Worm (Caenorhabditis elegans) whole organism, L1 larva: Measurements from ENCODE around the gene E02H9.13.
A peak's percentile ranks its signal among the peaks of the same experiment; 100 is the strongest.

Source experiments
- C16A3.4 ChIP-seq: fragments of 150-350 bp; optimal IDR thresholded peaks from 2 replicates; lab custom pipeline; 2014; ENCODE audit warnings: missing biosample characterization, missing genetic modification characterization
- C34B4.2 ChIP-seq: sonication (generic microtip); optimal IDR thresholded peaks from 2 replicates; lab custom pipeline; 2017; ENCODE audit warnings: mild to moderate bottlenecking, missing genetic modification characterization, missing compliant biosample characterization
- aha-1 ChIP-seq: fragments of 150-350 bp; optimal IDR thresholded peaks from 2 replicates; lab custom pipeline; 2014; ENCODE audit warnings: missing biosample characterization, missing genetic modification characterization
- alr-1 ChIP-seq: fragments of 200-800 bp; sonication (Bioruptor generic); optimal IDR thresholded peaks from 2 replicates; lab custom pipeline; 2018; ENCODE audit warnings: borderline replicate concordance, mild to moderate bottlenecking, missing genetic modification characterization, missing compliant biosample characterization
- aly-2 ChIP-seq: fragments of 150-350 bp; optimal IDR thresholded peaks from 2 replicates; lab custom pipeline; 2014; ENCODE audit warnings: missing biosample characterization, missing genetic modification characterization
- ama-1 ChIP-seq: fragments of 150-350 bp; optimal IDR thresholded peaks from 2 replicates; lab custom pipeline; 2014
- ceh-8 ChIP-seq: fragments of 200-800 bp; sonication (Bioruptor generic); optimal IDR thresholded peaks from 2 replicates; lab custom pipeline; 2018; ENCODE audit warnings: mild to moderate bottlenecking, missing genetic modification characterization, moderate library complexity, missing compliant biosample characterization
- ceh-82 ChIP-seq, 3 experiments: fragments of 150-350 bp in 1 of 3; sonication (generic microtip) in 2 of 3; optimal IDR thresholded peaks; 2 replicates each; lab custom pipeline; 2014 to 2017; ENCODE audit warnings: missing biosample characterization in 3 of 3, missing genetic modification characterization in 3 of 3
- ceh-88 ChIP-seq: fragments of 200-800 bp; sonication (Bioruptor generic); IDR thresholded peaks from 2 replicates; pipeline ENCODE4 v1.3.6; 2022; ENCODE audit warnings: missing genetic modification characterization, missing compliant biosample characterization
- dpl-1 ChIP-seq, 3 experiments: fragments of 150-350 bp in 2 of 3; sonication (generic microtip) in 1 of 3; optimal IDR thresholded peaks; 2 replicates each; lab custom pipeline; 2014 to 2017; ENCODE audit warnings: missing biosample characterization in 3 of 3, missing genetic modification characterization in 3 of 3, missing genetic modification reagents in 3 of 3
- egl-13 ChIP-seq: sonication (generic microtip); optimal IDR thresholded peaks from 2 replicates; lab custom pipeline; 2016; ENCODE audit warnings: missing genotype, missing genetic modification reagents, missing genetic modification characterization, missing compliant biosample characterization
- elt-2 ChIP-seq: sonication (generic microtip); optimal IDR thresholded peaks from 2 replicates; lab custom pipeline; 2016; ENCODE audit warnings: missing genetic modification characterization, mild to moderate bottlenecking, inconsistent platforms, missing compliant biosample characterization, missing genetic modification reagents
- elt-3 ChIP-seq, 6 experiments: fragments of 150-350 bp in 1 of 6; sonication (generic microtip); optimal IDR thresholded peaks; 2 replicates each; lab custom pipeline; 2017 to 2018; ENCODE audit warnings: missing biosample characterization in 6 of 6, missing genetic modification characterization in 6 of 6, inconsistent platforms in 1 of 6
- fkh-10 ChIP-seq: sonication (generic microtip); optimal IDR thresholded peaks from 2 replicates; lab custom pipeline; 2017; ENCODE audit warnings: missing biosample characterization, missing genetic modification reagents, missing genetic modification characterization
- grh-1 ChIP-seq: fragments of 200-800 bp; sonication (Bioruptor generic); IDR thresholded peaks from 2 replicates; pipeline ENCODE4 v1.3.6; 2022; ENCODE audit warnings: missing genetic modification reagents, missing genetic modification characterization, missing compliant biosample characterization
- hlh-17 ChIP-seq: fragments of 200-800 bp; sonication (Bioruptor generic); optimal IDR thresholded peaks from 2 replicates; lab custom pipeline; 2018; ENCODE audit warnings: missing genetic modification characterization, mild to moderate bottlenecking, missing compliant biosample characterization, moderate library complexity, borderline replicate concordance
- hlh-4 ChIP-seq: sonication (generic microtip); optimal IDR thresholded peaks from 2 replicates; lab custom pipeline; 2016; ENCODE audit warnings: mild to moderate bottlenecking, missing genetic modification characterization, missing compliant biosample characterization
- hpl-2 ChIP-seq: fragments of 150-350 bp; optimal IDR thresholded peaks from 2 replicates; lab custom pipeline; 2014; ENCODE audit warnings: missing biosample characterization, missing genetic modification reagents, missing genetic modification characterization
- irx-1 ChIP-seq: sonication (generic microtip); optimal IDR thresholded peaks from 2 replicates; lab custom pipeline; 2016; ENCODE audit warnings: missing genetic modification characterization, missing compliant biosample characterization
- lin-15B ChIP-seq: fragments of 150-350 bp; sonication (generic microtip); optimal IDR thresholded peaks from 3 replicates; lab custom pipeline; 2014; ENCODE audit warnings: missing biosample characterization, missing genetic modification characterization
- lin-35 ChIP-seq, 2 experiments: fragments of 150-350 bp; optimal IDR thresholded peaks; 2 replicates each; lab custom pipeline; 2014; ENCODE audit warnings: missing biosample characterization in 2 of 2, missing genetic modification characterization in 2 of 2, missing genetic modification reagents in 2 of 2
- lir-3 ChIP-seq: sonication (generic microtip); optimal IDR thresholded peaks from 2 replicates; lab custom pipeline; 2016; ENCODE audit warnings: mild to moderate bottlenecking, missing genetic modification characterization, moderate library complexity, missing compliant biosample characterization; ENCODE audit not compliant: poor library complexity
- lsy-2 ChIP-seq, 2 experiments: fragments of 150-350 bp; optimal IDR thresholded peaks; 2 replicates each; lab custom pipeline; 2014; ENCODE audit warnings: missing biosample characterization in 2 of 2, missing genetic modification characterization in 2 of 2
- mab-9 ChIP-seq: fragments of 200-800 bp; sonication (Bioruptor generic); IDR thresholded peaks from 2 replicates; pipeline ENCODE4 v1.3.6; 2022; ENCODE audit warnings: missing genetic modification reagents, missing genetic modification characterization, missing compliant biosample characterization
- mef-2 ChIP-seq: fragments of 150-350 bp; optimal IDR thresholded peaks from 2 replicates; lab custom pipeline; 2014; ENCODE audit warnings: missing biosample characterization, missing genetic modification characterization
- nhr-11 ChIP-seq: fragments of 150-350 bp; optimal IDR thresholded peaks from 2 replicates; lab custom pipeline; 2014; ENCODE audit warnings: missing biosample characterization, missing genetic modification characterization
- nhr-19 ChIP-seq: fragments of 200-800 bp; sonication (Bioruptor generic); conservative IDR thresholded peaks from 2 replicates; pipeline ENCODE4 v1.3.6; 2022; ENCODE audit warnings: missing genetic modification characterization, missing compliant biosample characterization
- nhr-237 ChIP-seq: fragments of 150-350 bp; optimal IDR thresholded peaks from 2 replicates; lab custom pipeline; 2014; ENCODE audit warnings: missing biosample characterization, missing genetic modification characterization
- nhr-28 ChIP-seq: fragments of 150-350 bp; optimal IDR thresholded peaks from 2 replicates; lab custom pipeline; 2014; ENCODE audit warnings: missing biosample characterization, missing genetic modification characterization
- nhr-47 ChIP-seq: sonication (generic microtip); optimal IDR thresholded peaks from 2 replicates; lab custom pipeline; 2016; ENCODE audit warnings: mild to moderate bottlenecking, missing genetic modification characterization, moderate library complexity, missing compliant biosample characterization
- nhr-77 ChIP-seq: fragments of 150-350 bp; optimal IDR thresholded peaks from 2 replicates; lab custom pipeline; 2014; ENCODE audit warnings: missing biosample characterization, missing genetic modification characterization
- nhr-85 ChIP-seq: sonication (generic microtip); peaks from one replicate; lab custom pipeline; 2016; ENCODE audit warnings: missing genetic modification characterization, inconsistent platforms, missing compliant biosample characterization
- nhr-90 ChIP-seq: sonication (generic microtip); optimal IDR thresholded peaks from 2 replicates; lab custom pipeline; 2016; ENCODE audit warnings: mild to moderate bottlenecking, missing genetic modification characterization, missing compliant biosample characterization; ENCODE audit not compliant: poor library complexity
- pag-3 ChIP-seq: sonication (generic microtip); optimal IDR thresholded peaks from 2 replicates; lab custom pipeline; 2017; ENCODE audit warnings: missing genetic modification characterization, mild to moderate bottlenecking, missing compliant biosample characterization, antibody characterized with exemption, borderline replicate concordance; ENCODE audit not compliant: insufficient read depth
- pax-3 ChIP-seq: fragments of 200-800 bp; sonication (Bioruptor generic); optimal IDR thresholded peaks from 2 replicates; lab custom pipeline; 2018; ENCODE audit warnings: mild to moderate bottlenecking, missing genetic modification characterization, moderate library complexity, missing compliant biosample characterization
- rnt-1 ChIP-seq: sonication (generic microtip); optimal IDR thresholded peaks from 2 replicates; lab custom pipeline; 2016; ENCODE audit warnings: mild to moderate bottlenecking, missing genetic modification characterization, moderate library complexity, missing compliant biosample characterization
- skn-1 ChIP-seq: fragments of 150-350 bp; optimal IDR thresholded peaks from 2 replicates; lab custom pipeline; 2014; ENCODE audit warnings: missing biosample characterization, missing genetic modification characterization
- snpc-4 ChIP-seq: fragments of 150-350 bp; optimal IDR thresholded peaks from 2 replicates; lab custom pipeline; 2014; ENCODE audit warnings: missing biosample characterization, missing genetic modification characterization
- snu-23 ChIP-seq: sonication (generic microtip); optimal IDR thresholded peaks from 2 replicates; lab custom pipeline; 2016; ENCODE audit warnings: missing genetic modification characterization, missing compliant biosample characterization
- sox-4 ChIP-seq: sonication (generic microtip); optimal IDR thresholded peaks from 2 replicates; lab custom pipeline; 2016; ENCODE audit warnings: missing genetic modification characterization, missing compliant biosample characterization
- unc-130 ChIP-seq: fragments of 150-350 bp; optimal IDR thresholded peaks from 2 replicates; lab custom pipeline; 2017; ENCODE audit warnings: missing biosample characterization, missing genetic modification characterization, inconsistent platforms
- unc-30 ChIP-seq: sonication (generic microtip); optimal IDR thresholded peaks from 2 replicates; lab custom pipeline; 2017; ENCODE audit warnings: missing biosample characterization, missing genetic modification characterization
- unc-86 ChIP-seq: sonication (generic microtip); optimal IDR thresholded peaks from 2 replicates; lab custom pipeline; 2016; ENCODE audit warnings: missing genetic modification characterization, missing compliant biosample characterization
- xbp-1 ChIP-seq: sonication (generic microtip); optimal IDR thresholded peaks from 2 replicates; lab custom pipeline; 2016; ENCODE audit warnings: missing genetic modification characterization, missing compliant biosample characterization
- zag-1 ChIP-seq: fragments of 150-350 bp; optimal IDR thresholded peaks from 2 replicates; lab custom pipeline; 2014; ENCODE audit warnings: missing biosample characterization, missing genetic modification characterization
- zip-4 ChIP-seq: fragments of 200-800 bp; sonication (Bioruptor generic); optimal IDR thresholded peaks from 2 replicates; lab custom pipeline; 2018; ENCODE audit warnings: mild to moderate bottlenecking, missing genetic modification characterization, moderate library complexity, missing compliant biosample characterization
- ztf-11 ChIP-seq, 2 experiments: sonication (generic microtip); optimal IDR thresholded peaks; 2 replicates each; lab custom pipeline; 2016 to 2017; ENCODE audit warnings: missing genetic modification characterization in 2 of 2, missing biosample characterization in 1 of 2, missing compliant biosample characterization in 1 of 2
- ztf-4 ChIP-seq: fragments of 150-350 bp; optimal IDR thresholded peaks from 2 replicates; lab custom pipeline; 2014; ENCODE audit warnings: missing biosample characterization, missing genetic modification characterization

Gene E02H9.13

DNA sequence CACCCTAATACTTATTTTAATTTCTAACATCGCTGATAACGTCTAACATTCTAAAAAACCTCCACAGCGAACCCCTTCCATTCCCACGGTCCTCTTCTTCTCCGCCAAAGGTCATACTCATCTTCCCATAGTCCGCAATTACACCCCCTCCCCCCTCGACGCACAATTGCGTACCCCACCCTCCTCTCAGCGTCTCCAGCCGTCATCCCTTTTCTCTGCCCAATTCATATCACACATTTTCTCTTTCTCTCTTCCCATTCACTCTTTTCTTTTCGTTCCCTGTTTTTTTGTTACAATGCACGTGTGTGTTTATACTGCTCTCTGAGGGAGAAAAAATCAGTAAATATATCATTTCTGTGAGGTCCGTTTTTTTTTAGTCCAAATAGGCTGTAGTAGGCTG lies 33.3 kb upstream of the E02H9.13 start (continued):
- TF ChIP-seq dpl-1 (GFP tag; optimal IDR thresholded peaks at IDR 0.05; lab: Kevin White, UChicago) (peak; percentile 39 to 66 (median 40)), nhr-77 (tag; lab: Kevin White, UChicago) (peak; percentile 25), elt-2 (tag; lab: Kevin White, UChicago) (no peak), hpl-2 (GFP tag; lab: Kevin White, UChicago) (no peak), nhr-90 (no peak), lin-35 (GFP tag; optimal IDR thresholded peaks at IDR 0.05; lab: Kevin White, UChicago) (peak; percentile 74 to 76), xbp-1 (no peak), rnt-1 (peak; percentile 51), egl-13 (tag; lab: Kevin White, UChicago) (no peak), aha-1 (no peak), hlh-4 (no peak), snu-23 (GFP tag; lab: Kevin White, UChicago) (peak; percentile 47), ama-1 (lab: Kevin White, UChicago) (no peak), snpc-4 (tag; lab: Kevin White, UChicago) (no peak), ceh-82 (tag; optimal IDR thresholded peaks at IDR 0.05; lab: Kevin White, UChicago) (peak; percentile 23 to 73 (median 27)), alr-1 (tag; lab: Kevin White, UChicago) (no peak), nhr-85 (tag; lab: Kevin White, UChicago) (no peak), nhr-28 (no peak), nhr-11 (tag; lab: Kevin White, UChicago) (no peak), skn-1 (tag; lab: Kevin White, UChicago) (peak; percentile 78), ceh-8 (GFP tag; lab: Kevin White, UChicago) (no peak), unc-30 (tag; lab: Kevin White, UChicago) (no peak), mab-9 (GFP tag; lab: Robert Waterston, UW) (no peak), pag-3 (tag; lab: Kevin White, UChicago) (no peak), grh-1 (no peak), hlh-17 (no peak), nhr-237 (no peak), aly-2 (tag; lab: Kevin White, UChicago) (no peak), ceh-88 (GFP tag; lab: Robert Waterston, UW) (no peak), unc-130 (tag; lab: Kevin White, UChicago) (peak; percentile 6), elt-3 (tag; optimal IDR thresholded peaks at IDR 0.05; lab: Kevin White, UChicago) (peak in 1 of 6 experiments; percentile 0), lin-15B (peak; percentile 50), zag-1 (tag; lab: Kevin White, UChicago) (no peak), unc-86 (tag; lab: Kevin White, UChicago) (no peak), ztf-4 (tag; lab: Kevin White, UChicago) (no peak), irx-1 (no peak), ztf-11 (tag; optimal IDR thresholded peaks at IDR 0.05; lab: Kevin White, UChicago) (no peak), zip-4 (GFP tag; lab: Kevin White, UChicago) (no peak), mef-2 (no peak), nhr-19 (GFP tag; lab: Robert Waterston, UW) (peak; percentile 55), lsy-2 (tag; optimal IDR thresholded peaks at IDR 0.05; lab: Kevin White, UChicago) (peak; percentile 63 to 75), sox-4 (tag; lab: Kevin White, UChicago) (no peak), fkh-10 (GFP tag; lab: Kevin White, UChicago) (no peak), C34B4.2 (no peak), C16A3.4 (tag; lab: Kevin White, UChicago) (peak; percentile 16), pax-3 (tag; lab: Kevin White, UChicago) (no peak), nhr-47 (peak; percentile 15), lir-3 (tag; lab: Kevin White, UChicago) (no peak)
